Fruit fly (Drosophila melanogaster): ENCODE measurements around the gene CG11601.

dm6 chr2L:271553-271952 lies 11.5 kb downstream of the CG11601 start, which contains the start of gene Dus1:
- no peak for TF ChIP-seq CG7045 (GFP tag; optimal IDR thresholded peaks at IDR 0.05)
- TF ChIP-seq bab1 (GFP tag; optimal IDR thresholded peaks at IDR 0.05): peak; percentile 59
- TF ChIP-seq CG12768 (GFP tag; optimal IDR thresholded peaks at IDR 0.05): no peak
- no peak for TF ChIP-seq Clk (GFP tag; optimal IDR thresholded peaks at IDR 0.05)
- TF ChIP-seq Hr96 (GFP tag; optimal IDR thresholded peaks at IDR 0.05): no peak

Measured in whole organism, adult.